Worm (Caenorhabditis elegans) whole organism, late embryonic: ENCODE data around the gene R08A2.2.

Experiments
- fkh-6 ChIP-seq: sonication (generic microtip); optimal IDR thresholded peaks from 2 replicates; lab custom pipeline; 2016; ENCODE audit warnings: missing genetic modification characterization, missing compliant biosample characterization
- pha-4 ChIP-seq: fragments of 150-350 bp; optimal IDR thresholded peaks from 2 replicates; lab custom pipeline; 2018; ENCODE audit warnings: missing biosample characterization, missing genetic modification reagents, missing genetic modification characterization

- TF ChIP-seq pha-4 (no peak), fkh-6 (no peak)
Observed at ce11 chrV:14715608-14716007, at the start of gene R08A2.2.
